Worm (Caenorhabditis elegans) whole organism, L4 larva: ENCODE data around the gene hip-1.

ENCODE experiments used
- F26F4.8 ChIP-seq: fragments of 200-800 bp; sonication (Bioruptor generic); conservative IDR thresholded peaks from 2 replicates; pipeline ENCODE4 v1.3.6; 2022; ENCODE audit warnings: missing genetic modification characterization, missing compliant biosample characterization
- arid-1 ChIP-seq: fragments of 200-800 bp; sonication (Bioruptor generic); conservative IDR thresholded peaks from 2 replicates; pipeline ENCODE4 v1.3.6; 2022; ENCODE audit warnings: missing genetic modification reagents, missing genetic modification characterization, missing compliant biosample characterization
- pqm-1 ChIP-seq: sonication (generic microtip); optimal IDR thresholded peaks from 2 replicates; lab custom pipeline; 2017; ENCODE audit warnings: missing biosample characterization, missing genetic modification characterization

DNA sequence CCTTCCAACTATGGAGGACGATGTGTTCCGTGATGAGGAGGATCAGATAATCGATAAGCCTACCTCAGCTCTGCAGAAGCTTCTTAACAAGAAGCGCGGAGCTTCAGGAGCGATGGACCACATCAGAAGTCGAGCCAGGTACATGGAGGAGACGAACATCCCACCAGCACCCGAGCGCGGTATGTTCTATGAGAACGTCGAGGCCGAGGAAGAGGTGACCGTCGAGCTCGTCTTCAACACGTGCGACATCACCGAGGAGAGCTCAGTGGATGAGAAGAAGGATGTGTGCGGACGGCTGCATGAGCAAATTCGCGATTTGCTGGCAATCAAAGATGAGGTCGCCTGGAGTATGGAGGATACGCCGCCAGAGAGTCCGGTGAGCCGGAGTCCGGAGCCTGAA lies 29.7 kb upstream of the hip-1 start:
- no peak for TF ChIP-seq F26F4.8
- no peak for TF ChIP-seq arid-1 (GFP tag; lab: Robert Waterston, UW)
- no peak for TF ChIP-seq pqm-1 (tag; lab: Kevin White, UChicago)
